Worm (Caenorhabditis elegans): Measurements from ENCODE around the gene sri-42.
"Not testable (repeated sequence)": the region's sequence is repeated elsewhere in the genome, so short reads cannot be mapped to it uniquely, and the experiment has no call there.

The sri-42 gene

ce11 chrII:3154383-3154782, 11.6 kb upstream of the sri-42 start, which contains the start of gene sri-32:
sri-32 (minus strand) TSS chrII:3154483.
- TF ChIP-seq php-3 (GFP tag; IDR thresholded peaks at IDR 0.05) (no peak), snpc-1.2 (GFP tag; IDR thresholded peaks at IDR 0.05) (no peak), nhr-76 (tag; optimal IDR thresholded peaks at IDR 0.05) (no peak), hmg-1.1 (GFP tag; IDR thresholded peaks at IDR 0.05) (no peak), zag-1 (tag; optimal IDR thresholded peaks at IDR 0.05) (no peak), lin-13 (GFP tag; optimal IDR thresholded peaks at IDR 0.05) (no peak), sdz-12 (GFP tag; optimal IDR thresholded peaks at IDR 0.05) (no peak), pqm-1 (tag; optimal IDR thresholded peaks at IDR 0.05) (no peak), daf-12 (tag; optimal IDR thresholded peaks at IDR 0.05) (no peak), nhr-6 (tag; optimal IDR thresholded peaks at IDR 0.05) (no peak), spr-3 (GFP tag; optimal IDR thresholded peaks at IDR 0.05) (no peak), D1046.2 (GFP tag; IDR thresholded peaks at IDR 0.05) (no peak), cey-2 (tag; optimal IDR thresholded peaks at IDR 0.05; ENCODE audit: borderline replicate concordance, insufficient read depth) (no peak), unc-39 (tag; optimal IDR thresholded peaks at IDR 0.05) (no peak), lsy-2 (tag; optimal IDR thresholded peaks at IDR 0.05) (no peak), F49E8.2 (tag; optimal IDR thresholded peaks at IDR 0.05; ENCODE audit: borderline replicate concordance) (no peak)

- TF ChIP-seq daf-12 (tag; optimal IDR thresholded peaks at IDR 0.05) (no peak), pqm-1 (tag; optimal IDR thresholded peaks at IDR 0.05) (no peak), nhr-48 (tag; optimal IDR thresholded peaks at IDR 0.05) (no peak)
These were observed 8.9 kb upstream of the sri-42 start, which contains the start of the genes T10D4.14 and T10D4.19 for ce11 chrII:3151615-3152014. T10D4.14 (minus strand) TSS chrII:3151715. T10D4.19 (plus strand) TSS chrII:3151918.

DNA sequence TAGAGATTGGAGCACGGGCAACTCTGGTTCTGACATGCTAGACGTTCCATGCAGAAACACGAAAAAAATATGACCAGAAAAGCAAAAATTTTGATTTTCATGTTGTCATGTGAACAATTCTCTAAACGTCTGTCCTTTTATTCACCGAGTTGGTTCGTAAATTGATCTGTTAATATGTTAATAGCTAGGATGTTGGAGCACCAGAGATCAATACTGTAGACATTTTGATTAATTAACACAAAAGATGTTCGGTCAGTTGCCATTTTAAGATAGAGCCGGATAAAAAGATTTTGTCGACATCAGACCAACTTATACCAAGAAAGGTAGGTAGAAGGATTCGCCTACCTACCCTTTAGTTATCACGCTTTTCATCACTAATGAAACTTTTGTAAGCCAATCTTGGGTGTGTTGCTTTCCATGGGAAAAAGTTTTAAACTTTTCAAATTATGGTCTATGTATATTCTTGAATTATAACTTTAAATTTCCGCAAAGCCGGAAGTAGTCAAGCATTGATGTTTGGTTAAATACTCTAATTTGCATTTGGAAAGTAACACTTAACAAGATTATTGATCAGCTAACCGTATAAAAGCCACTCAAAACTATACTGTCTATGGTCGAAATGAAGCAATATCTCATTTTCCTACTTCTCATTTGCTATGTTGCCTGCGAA, 6.9 kb upstream of the sri-42 start, which contains the start of the genes T10D4.11 and T10D4.1:
Gene T10D4.11, minus strand, starts transcription at position 101 of the 670 bp plus-strand sequence.
Gene T10D4.1, plus strand, starts transcription at position 620 of the 670 bp plus-strand sequence.
- no peak for TF ChIP-seq mxl-3 (GFP tag; optimal IDR thresholded peaks at IDR 0.05)
- TF ChIP-seq ces-1 (GFP tag; optimal IDR thresholded peaks at IDR 0.05): no peak
- TF ChIP-seq dmd-9 (GFP tag; IDR thresholded peaks at IDR 0.05): no peak
- peak; percentile 3 for TF ChIP-seq aha-1 (tag)
- no peak for TF ChIP-seq gei-8 (GFP tag; optimal IDR thresholded peaks at IDR 0.05)
- no peak for TF ChIP-seq mep-1 (tag; optimal IDR thresholded peaks at IDR 0.05)

ce11 chrII:3148404-3148803, 5.6 kb upstream of the sri-42 start:
- TF ChIP-seq unc-62 (GFP tag; optimal IDR thresholded peaks at IDR 0.05 in 1 of 2) (peak in 1 of 2 experiments; percentile 92), unc-62 (tag; optimal IDR thresholded peaks at IDR 0.05) (no peak), zfp-2 (tag; optimal IDR thresholded peaks at IDR 0.05) (no peak)

DNA sequence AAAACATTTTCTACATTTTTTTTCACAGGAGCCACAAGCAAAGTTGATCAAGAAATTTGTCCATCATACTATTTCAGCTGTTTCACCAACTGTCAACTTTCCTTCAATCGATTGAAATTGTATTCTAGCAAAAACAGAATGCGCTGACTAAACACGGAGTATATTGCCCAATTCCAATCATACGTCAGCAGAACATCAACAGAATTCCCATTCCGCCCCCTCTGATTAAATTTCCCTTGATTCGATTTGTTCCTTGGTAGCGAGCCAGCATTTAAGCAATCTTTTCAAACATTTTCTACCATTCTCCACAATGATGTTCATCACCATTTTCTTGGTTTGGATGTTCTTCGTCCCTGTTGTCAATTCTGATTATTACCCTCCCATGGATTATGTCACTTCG, 3.1 kb upstream of the sri-42 start, which contains the start of gene T10D4.15:
Gene T10D4.15, plus strand, starts transcription at position 301 of the 400 bp plus-strand sequence.
- TF ChIP-seq unc-62 (GFP tag; optimal IDR thresholded peaks at IDR 0.05 in 1 of 2) (peak in 1 of 2 experiments; percentile 45), unc-62 (tag; optimal IDR thresholded peaks at IDR 0.05) (no peak), zip-11 (GFP tag; IDR thresholded peaks at IDR 0.05) (no peak)

DNA sequence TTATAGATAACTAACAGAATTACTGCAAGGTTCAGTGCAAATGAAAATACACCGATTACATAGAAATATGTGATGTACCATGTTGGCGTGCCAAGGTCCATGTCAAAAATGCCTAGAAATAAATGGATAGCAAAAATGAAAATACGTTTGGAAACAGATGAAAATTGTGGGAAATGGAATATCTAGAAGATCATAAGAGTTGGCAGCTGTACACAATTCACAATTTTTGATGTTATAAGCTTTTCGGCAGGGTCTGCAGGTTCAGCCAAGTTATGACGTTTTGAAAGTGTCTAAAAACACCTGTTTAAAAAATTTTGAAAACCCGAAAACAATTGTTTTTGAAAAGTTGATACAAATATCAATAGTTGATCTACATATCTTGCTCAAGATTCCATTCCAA, 1.8 kb upstream of the sri-42 start, which contains the start of gene sri-43:
Gene sri-43, minus strand, starts transcription at position 101 of the 400 bp plus-strand sequence.
- TF ChIP-seq nhr-237 (tag; optimal IDR thresholded peaks at IDR 0.05); Y48G9A.11 (GFP tag; IDR thresholded peaks at IDR 0.05); mxl-2 (GFP tag; conservative IDR thresholded peaks at IDR 0.05): not testable (repeated sequence)

Data from whole organism, L4 larva.